Worm (Caenorhabditis elegans) whole organism, L3 larva: ENCODE results near the gene F09C6.10.
"Not testable (repeated sequence)": the region's sequence is repeated elsewhere in the genome, so short reads cannot be mapped to it uniquely, and the experiment has no call there.

Experiments
- ZK546.5 ChIP-seq: sonication (generic microtip); optimal IDR thresholded peaks from 2 replicates; lab custom pipeline; 2017; ENCODE audit warnings: missing biosample characterization, missing genetic modification characterization
- aly-2 ChIP-seq: fragments of 150-350 bp; optimal IDR thresholded peaks from 2 replicates; lab custom pipeline; 2014; ENCODE audit warnings: missing biosample characterization, missing genetic modification characterization
- ama-1 ChIP-seq: fragments of 150-350 bp; optimal IDR thresholded peaks from 2 replicates; lab custom pipeline; 2018
- ceh-16 ChIP-seq: sonication (generic microtip); optimal IDR thresholded peaks from 2 replicates; lab custom pipeline; 2017; ENCODE audit warnings: missing biosample characterization, missing genetic modification characterization
- ceh-28 ChIP-seq: fragments of 150-350 bp; optimal IDR thresholded peaks from 2 replicates; lab custom pipeline; 2014; ENCODE audit warnings: missing biosample characterization, missing genetic modification reagents, missing genetic modification characterization
- ceh-82 ChIP-seq: fragments of 150-350 bp; optimal IDR thresholded peaks from 2 replicates; lab custom pipeline; 2014; ENCODE audit warnings: missing biosample characterization, missing genetic modification characterization
- ceh-9 ChIP-seq: sonication (generic microtip); optimal IDR thresholded peaks from 2 replicates; lab custom pipeline; 2018; ENCODE audit warnings: missing biosample characterization, missing genetic modification characterization
- daf-12 ChIP-seq: fragments of 150-350 bp; optimal IDR thresholded peaks from 2 replicates; lab custom pipeline; 2014; ENCODE audit warnings: missing biosample characterization, missing genetic modification reagents, missing genetic modification characterization
- egl-27 ChIP-seq: sonication (generic microtip); optimal IDR thresholded peaks from 4 replicates; lab custom pipeline; 2017; ENCODE audit warnings: missing biosample characterization, missing genetic modification reagents, missing genetic modification characterization
- egl-5 ChIP-seq: fragments of 150-350 bp; optimal IDR thresholded peaks from 2 replicates; lab custom pipeline; 2017; ENCODE audit warnings: missing biosample characterization, missing genetic modification reagents, missing genetic modification characterization, inconsistent platforms
- elt-1 ChIP-seq: fragments of 150-350 bp; optimal IDR thresholded peaks from 2 replicates; lab custom pipeline; 2014; ENCODE audit warnings: missing biosample characterization, missing genetic modification characterization
- elt-2 ChIP-seq: sonication (generic microtip); optimal IDR thresholded peaks from 2 replicates; lab custom pipeline; 2016; ENCODE audit warnings: missing genetic modification reagents, mild to moderate bottlenecking, missing genetic modification characterization, missing compliant biosample characterization
- fkh-10 ChIP-seq: sonication (generic microtip); optimal IDR thresholded peaks from 2 replicates; lab custom pipeline; 2017; ENCODE audit warnings: missing biosample characterization, missing genetic modification reagents, missing genetic modification characterization
- fos-1 ChIP-seq: fragments of 150-350 bp; optimal IDR thresholded peaks from 2 replicates; lab custom pipeline; 2014; ENCODE audit warnings: missing biosample characterization, missing genetic modification characterization
- hmg-11 ChIP-seq: sonication (generic microtip); optimal IDR thresholded peaks from 2 replicates; lab custom pipeline; 2016; ENCODE audit warnings: missing genetic modification characterization, missing compliant biosample characterization
- jun-1 ChIP-seq: fragments of 150-350 bp; optimal IDR thresholded peaks from 2 replicates; lab custom pipeline; 2014; ENCODE audit warnings: missing biosample characterization, missing genetic modification reagents, missing genetic modification characterization
- mdl-1 ChIP-seq: fragments of 150-350 bp; optimal IDR thresholded peaks from 2 replicates; lab custom pipeline; 2014; ENCODE audit warnings: missing biosample characterization, missing genetic modification characterization
- mml-1 ChIP-seq: fragments of 150-350 bp; sonication (generic microtip); optimal IDR thresholded peaks from 3 replicates; lab custom pipeline; 2014; ENCODE audit warnings: missing biosample characterization, missing genetic modification characterization
- nfya-1 ChIP-seq: sonication (generic microtip); optimal IDR thresholded peaks from 2 replicates; lab custom pipeline; 2017; ENCODE audit warnings: missing genetic modification characterization, mild to moderate bottlenecking, missing compliant biosample characterization, antibody characterized with exemption, moderate library complexity; ENCODE audit not compliant: insufficient read depth
- nhr-11 ChIP-seq: fragments of 150-350 bp; optimal IDR thresholded peaks from 2 replicates; lab custom pipeline; 2014; ENCODE audit warnings: missing biosample characterization, missing genetic modification characterization
- nhr-12 ChIP-seq: fragments of 150-350 bp; optimal IDR thresholded peaks from 2 replicates; lab custom pipeline; 2014; ENCODE audit warnings: missing biosample characterization, missing genetic modification characterization
- nhr-23 ChIP-seq: fragments of 150-350 bp; optimal IDR thresholded peaks from 2 replicates; lab custom pipeline; 2014; ENCODE audit warnings: missing biosample characterization, missing genetic modification reagents, missing genetic modification characterization
- nhr-237 ChIP-seq: fragments of 150-350 bp; optimal IDR thresholded peaks from 2 replicates; lab custom pipeline; 2014; ENCODE audit warnings: missing biosample characterization, missing genetic modification characterization
- nhr-25 ChIP-seq: sonication (generic microtip); optimal IDR thresholded peaks from 2 replicates; lab custom pipeline; 2017; ENCODE audit warnings: missing biosample characterization, missing genetic modification characterization
- nhr-43 ChIP-seq: sonication (generic microtip); optimal IDR thresholded peaks from 2 replicates; lab custom pipeline; 2016; ENCODE audit warnings: mild to moderate bottlenecking, missing genetic modification characterization, missing compliant biosample characterization; ENCODE audit not compliant: poor library complexity, severe bottlenecking
- pha-4 ChIP-seq: fragments of 150-350 bp; optimal IDR thresholded peaks from 2 replicates; lab custom pipeline; 2014; ENCODE audit warnings: missing biosample characterization, missing genetic modification reagents, missing genetic modification characterization
- sea-2 ChIP-seq: fragments of 150-350 bp; sonication (generic microtip); optimal IDR thresholded peaks from 4 replicates; lab custom pipeline; 2014; ENCODE audit warnings: missing biosample characterization, missing genetic modification reagents, missing genetic modification characterization
- skn-1 ChIP-seq: fragments of 150-350 bp; optimal IDR thresholded peaks from 2 replicates; lab custom pipeline; 2014; ENCODE audit warnings: missing biosample characterization, missing genetic modification characterization
- snpc-4 ChIP-seq: fragments of 150-350 bp; optimal IDR thresholded peaks from 2 replicates; lab custom pipeline; 2014; ENCODE audit warnings: missing biosample characterization, missing genetic modification characterization
- tbx-2 ChIP-seq: sonication (generic microtip); optimal IDR thresholded peaks from 2 replicates; lab custom pipeline; 2016; ENCODE audit warnings: mild to moderate bottlenecking, missing genetic modification characterization, missing compliant biosample characterization
- zag-1 ChIP-seq: fragments of 150-350 bp; optimal IDR thresholded peaks from 2 replicates; lab custom pipeline; 2014; ENCODE audit warnings: missing biosample characterization, missing genetic modification characterization
- ztf-11 ChIP-seq: fragments of 150-350 bp; optimal IDR thresholded peaks from 2 replicates; lab custom pipeline; 2014; ENCODE audit warnings: missing biosample characterization, missing genetic modification characterization
- ztf-4 ChIP-seq: fragments of 150-350 bp; optimal IDR thresholded peaks from 2 replicates; lab custom pipeline; 2014; ENCODE audit warnings: missing biosample characterization, missing genetic modification characterization

F09C6.10 gene

DNA sequence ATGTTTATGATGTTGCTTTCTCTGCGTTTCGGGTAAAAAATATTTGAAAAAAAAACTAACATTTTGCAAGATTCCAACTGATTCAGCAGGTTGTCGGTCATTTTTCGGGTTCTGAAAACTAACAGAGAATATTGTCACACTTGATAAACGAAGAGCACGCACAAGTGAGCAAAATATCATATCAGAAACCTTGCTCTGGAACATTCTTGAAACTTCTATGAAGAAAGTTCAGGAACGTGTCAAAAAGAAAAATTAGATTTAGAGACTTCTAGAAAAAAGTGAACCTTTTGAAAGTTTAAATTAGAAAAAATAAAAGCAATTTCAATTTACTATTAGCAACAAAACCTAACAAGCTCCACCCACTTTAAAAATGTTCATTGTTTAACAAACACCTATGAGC, 32.0 kb upstream of the F09C6.10 start, which contains the start of gene fbxa-112:
TSS of gene fbxa-112 (minus strand) at position 101 of the 400 bp plus-strand sequence.
- TF ChIP-seq ZK546.5, ztf-11, nhr-12 (tag; lab: Kevin White, UChicago): not testable (repeated sequence)

- not testable (repeated sequence) for TF ChIP-seq jun-1, nhr-23, nhr-25 (tag; lab: Kevin White, UChicago)
Measured at ce11 chrV:16938731-16939130, 22.8 kb upstream of the F09C6.10 start, which contains the start of gene fbxa-148. Gene fbxa-148 (plus strand): TSS chrV:16939031.

ce11 chrV:16927345-16927744, 11.4 kb upstream of the F09C6.10 start, which contains the start of gene Y102A5C.36:
Gene Y102A5C.36 (minus strand): TSS chrV:16927445.
- TF ChIP-seq mdl-1 (no peak), pha-4 (no peak), elt-1 (no peak), ceh-9 (tag; lab: Kevin White, UChicago) (no peak), ceh-16 (tag; lab: Kevin White, UChicago) (no peak), ztf-11 (tag; lab: Kevin White, UChicago) (no peak), hmg-11 (no peak)

- no peak for TF ChIP-seq egl-27 (tag; lab: Kevin White, UChicago)
- no peak for TF ChIP-seq ztf-11 (tag; lab: Kevin White, UChicago)
- no peak for TF ChIP-seq nhr-11 (tag; lab: Kevin White, UChicago)
- TF ChIP-seq nhr-43 (tag; lab: Kevin White, UChicago): no peak
- TF ChIP-seq fkh-10 (GFP tag; lab: Kevin White, UChicago): no peak
- no peak for TF ChIP-seq aly-2 (tag; lab: Kevin White, UChicago)
- no peak for TF ChIP-seq nhr-23 (tag; lab: Kevin White, UChicago)
- no peak for TF ChIP-seq snpc-4 (tag; lab: Kevin White, UChicago)
- no peak for TF ChIP-seq ama-1 (lab: Kevin White, UChicago)
- no peak for TF ChIP-seq mdl-1
- TF ChIP-seq daf-12 (tag; lab: Kevin White, UChicago): no peak
- no peak for TF ChIP-seq nhr-25 (tag; lab: Kevin White, UChicago)
Measured at ce11 chrV:16921952-16922351, 6.0 kb upstream of the F09C6.10 start, which contains the start of gene Y102A5C.4. Gene Y102A5C.4 (plus strand): TSS chrV:16922252.

ce11 chrV:16919675-16920074, 3.7 kb upstream of the F09C6.10 start:
- no peak for TF ChIP-seq skn-1 (tag; lab: Kevin White, UChicago)
- TF ChIP-seq mdl-1: no peak

DNA sequence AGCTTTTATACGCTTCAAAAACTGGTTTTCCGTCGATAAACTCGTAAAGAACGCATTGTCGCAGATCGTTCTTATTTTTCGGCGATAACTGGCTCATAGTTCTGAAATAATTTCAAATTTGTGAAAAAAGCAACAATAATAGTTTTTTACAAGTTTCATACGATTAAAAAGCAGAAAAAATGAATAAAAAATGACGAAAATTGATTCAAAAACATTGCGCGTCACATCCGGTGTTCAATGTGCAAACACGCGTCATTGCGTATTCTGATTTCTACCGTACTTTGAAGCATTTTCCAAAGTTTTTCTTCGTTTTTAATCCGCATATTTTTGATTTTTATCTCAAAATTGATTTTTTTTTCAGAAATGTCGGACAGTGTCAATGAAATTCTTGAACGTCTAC, 2.4 kb upstream of the F09C6.10 start, which contains the start of the genes fbxa-206 and Y102A5C.2:
TSS of gene fbxa-206 (minus strand) at position 101 of the 400 bp plus-strand sequence.
TSS of gene Y102A5C.2 (plus strand) at position 354 of the 400 bp plus-strand sequence.
- TF ChIP-seq nhr-12 (tag; lab: Kevin White, UChicago) (no peak), zag-1 (no peak), sea-2 (GFP tag; lab: Kevin White, UChicago) (no peak), tbx-2 (tag; lab: Kevin White, UChicago) (no peak), nhr-237 (tag; lab: Kevin White, UChicago) (no peak)

DNA sequence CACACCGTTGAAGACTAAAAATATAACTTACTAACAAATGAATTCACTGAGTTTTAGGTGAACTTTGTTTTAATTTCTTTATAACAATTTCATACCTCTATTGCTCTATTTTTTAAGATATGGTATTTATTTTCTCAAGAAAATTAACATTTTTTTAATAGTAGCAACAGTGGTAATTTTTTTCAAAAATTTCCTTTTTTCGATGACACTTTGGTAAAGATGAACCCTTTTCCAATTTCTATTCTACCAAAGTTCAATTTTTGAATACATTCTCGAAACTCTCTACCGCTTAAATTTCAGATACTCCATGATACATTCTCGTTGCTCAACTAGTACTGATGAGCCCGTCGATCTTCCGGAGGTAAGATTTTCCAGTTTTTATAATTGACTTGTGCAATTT, 4.0 kb downstream of the F09C6.10 start, which contains the start of gene nhr-116:
TSS of gene nhr-116 (plus strand) at position 301 of the 400 bp plus-strand sequence.
- TF ChIP-seq tbx-2 (tag; lab: Kevin White, UChicago): no peak
- TF ChIP-seq nhr-43 (tag; lab: Kevin White, UChicago): no peak
- TF ChIP-seq hmg-11: no peak
- no peak for TF ChIP-seq pha-4
- TF ChIP-seq fos-1 (tag; lab: Kevin White, UChicago): no peak
- no peak for TF ChIP-seq daf-12 (tag; lab: Kevin White, UChicago)
- no peak for TF ChIP-seq ceh-28 (tag; lab: Kevin White, UChicago)
- no peak for TF ChIP-seq nhr-25 (tag; lab: Kevin White, UChicago)
- no peak for TF ChIP-seq zag-1
- no peak for TF ChIP-seq elt-1
- no peak for TF ChIP-seq ceh-82 (tag; lab: Kevin White, UChicago)
- TF ChIP-seq nhr-11 (tag; lab: Kevin White, UChicago): no peak
- TF ChIP-seq egl-5 (tag; lab: Kevin White, UChicago): no peak
- TF ChIP-seq nhr-23 (tag; lab: Kevin White, UChicago): no peak
- no peak for TF ChIP-seq elt-2 (tag; lab: Kevin White, UChicago)
- no peak for TF ChIP-seq nfya-1
- no peak for TF ChIP-seq mml-1 (tag; lab: Kevin White, UChicago)
- TF ChIP-seq ztf-4: no peak
